Fruit fly (Drosophila melanogaster) whole organism, embryonic: ENCODE results near the gene CG1640.

ENCODE experiments used
- Adf1 ChIP-seq: fragments of 200-800 bp; sonication (Bioruptor generic); IDR thresholded peaks from 2 replicates; pipeline ENCODE4 v1.3.6; 2022; ENCODE audit warnings: missing biosample characterization, missing genetic modification characterization
- Awh ChIP-seq: fragments of 200-800 bp; sonication (Bioruptor generic); IDR thresholded peaks from 2 replicates; pipeline ENCODE4, ENCODE4 v1.3.6; 2022; ENCODE audit warnings: missing biosample characterization, missing genetic modification characterization
- CG10209 ChIP-seq: fragments of 200-800 bp; sonication (Bioruptor generic); optimal IDR thresholded peaks from 3 replicates; lab custom pipeline; 2017; ENCODE audit warnings: missing biosample characterization, mild to moderate bottlenecking, missing genetic modification characterization, missing genetic modification reagents
- CG10321 ChIP-seq: fragments of 200-800 bp; sonication (Bioruptor generic); IDR thresholded peaks from 2 replicates; pipeline ENCODE4 v1.3.6; 2022; ENCODE audit warnings: missing biosample characterization, missing genetic modification characterization
- CG12299 ChIP-seq: fragments of 200-800 bp; sonication (Bioruptor generic); optimal IDR thresholded peaks from 2 replicates; lab custom pipeline; 2018; ENCODE audit warnings: missing biosample characterization, mild to moderate bottlenecking, missing genetic modification characterization
- CG15601 ChIP-seq: fragments of 200-800 bp; sonication (Bioruptor generic); optimal IDR thresholded peaks from 3 replicates; lab custom pipeline; 2019; ENCODE audit warnings: missing biosample characterization, mild to moderate bottlenecking, missing genetic modification characterization, moderate library complexity
- CG16863 ChIP-seq: fragments of 200-800 bp; sonication (Bioruptor generic); optimal IDR thresholded peaks from 3 replicates; lab custom pipeline; 2016; ENCODE audit warnings: missing biosample characterization, missing genetic modification characterization
- CG17186 ChIP-seq: fragments of 200-800 bp; sonication (Bioruptor generic); optimal IDR thresholded peaks from 3 replicates; lab custom pipeline; 2017; ENCODE audit warnings: missing biosample characterization, missing genetic modification reagents, missing genetic modification characterization
- CG2120 ChIP-seq: fragments of 200-800 bp; sonication (Bioruptor generic); optimal IDR thresholded peaks from 3 replicates; lab custom pipeline; 2016; ENCODE audit warnings: missing biosample characterization, missing genetic modification characterization
- CG3838 ChIP-seq: fragments of 200-800 bp; sonication (Bioruptor generic); optimal IDR thresholded peaks from 3 replicates; lab custom pipeline; 2016; ENCODE audit warnings: missing biosample characterization, missing genetic modification characterization
- CG3847 ChIP-seq: fragments of 200-800 bp; sonication (Bioruptor generic); IDR thresholded peaks from 2 replicates; pipeline ENCODE4 v1.3.6; 2022; ENCODE audit warnings: missing biosample characterization, missing genetic modification characterization
- CG7839 ChIP-seq: fragments of 200-800 bp; sonication (Bioruptor generic); optimal IDR thresholded peaks from 3 replicates; lab custom pipeline; 2018; ENCODE audit warnings: missing biosample characterization, mild to moderate bottlenecking, missing genetic modification characterization, moderate library complexity
- CG7987 ChIP-seq: fragments of 200-800 bp; sonication (Bioruptor generic); optimal IDR thresholded peaks from 2 replicates; lab custom pipeline; 2018; ENCODE audit warnings: missing biosample characterization, mild to moderate bottlenecking, missing genetic modification characterization, moderate library complexity
- CG8924 ChIP-seq: fragments of 200-800 bp; optimal IDR thresholded peaks from 3 replicates; lab custom pipeline; 2019; ENCODE audit warnings: missing biosample characterization, mild to moderate bottlenecking, missing genetic modification characterization, moderate library complexity
- D19B ChIP-seq: fragments of 200-800 bp; sonication (Bioruptor generic); optimal IDR thresholded peaks from 2 replicates; lab custom pipeline; 2017; ENCODE audit warnings: missing biosample characterization, mild to moderate bottlenecking, missing genetic modification characterization
- Dfd ChIP-seq, 2 experiments: fragments of >200 bp; optimal IDR thresholded peaks; 2 replicates each; lab custom pipeline; 2017; ENCODE audit warnings: missing biosample characterization in 2 of 2, missing genetic modification characterization in 2 of 2
- Dll ChIP-seq: fragments of 200-800 bp; sonication (Bioruptor generic); IDR thresholded peaks from 4 replicates; pipeline ENCODE4 v1.3.6; 2022; ENCODE audit warnings: missing biosample characterization, missing genetic modification characterization; ENCODE audit not compliant: partially characterized antibody
- Ets65A ChIP-seq: fragments of 200-800 bp; sonication (Bioruptor generic); peaks from one replicate; lab custom pipeline; 2016; ENCODE audit warnings: missing biosample characterization, missing genetic modification characterization
- Gug ChIP-seq: fragments of 200-800 bp; sonication (Bioruptor generic); IDR thresholded peaks from 4 replicates; pipeline ENCODE4 v1.3.6; 2022; ENCODE audit warnings: missing biosample characterization, missing genetic modification characterization
- Hand ChIP-seq: fragments of 200-800 bp; sonication (Bioruptor generic); optimal IDR thresholded peaks from 2 replicates; lab custom pipeline; 2017; ENCODE audit warnings: mild to moderate bottlenecking, missing biosample characterization, missing genetic modification reagents, missing genetic modification characterization
- Oaz ChIP-seq: fragments of 200-800 bp; sonication (Bioruptor generic); IDR thresholded peaks from 2 replicates; pipeline ENCODE4 v1.3.6; 2022; ENCODE audit warnings: missing biosample characterization, missing genetic modification characterization
- abd-A ChIP-seq: fragments of 200-800 bp; sonication (Bioruptor generic); optimal IDR thresholded peaks from 3 replicates; lab custom pipeline; 2019; ENCODE audit warnings: missing biosample characterization, mild to moderate bottlenecking, missing genetic modification characterization, moderate library complexity
- bab2 ChIP-seq: fragments of 200-800 bp; sonication (Bioruptor generic); optimal IDR thresholded peaks from 2 replicates; lab custom pipeline; 2016; ENCODE audit warnings: missing biosample characterization, missing genetic modification characterization
- cas ChIP-seq: fragments of 200-800 bp; sonication (Bioruptor generic); IDR thresholded peaks from 2 replicates; pipeline ENCODE4 v1.3.6; 2022; ENCODE audit warnings: missing biosample characterization, missing genetic modification characterization
- ci ChIP-seq: fragments of 200-800 bp; sonication (Bioruptor generic); IDR thresholded peaks from 3 replicates; pipeline ENCODE4 v1.3.6; 2022; ENCODE audit warnings: missing biosample characterization, missing genetic modification characterization
- crol ChIP-seq: fragments of 200-800 bp; sonication (Bioruptor generic); IDR thresholded peaks from 2 replicates; pipeline ENCODE4 v1.3.6; 2022; ENCODE audit warnings: missing biosample characterization, missing genetic modification characterization
- dm ChIP-seq: fragments of 200-800 bp; sonication (Bioruptor generic); optimal IDR thresholded peaks from 3 replicates; lab custom pipeline; 2016; ENCODE audit warnings: missing biosample characterization, missing genetic modification characterization
- dpn ChIP-seq, 2 experiments: fragments of 200-800 bp; sonication (Bioruptor generic); optimal IDR thresholded peaks; 3 replicates each; lab custom pipeline; 2016; ENCODE audit warnings: missing biosample characterization in 2 of 2, missing genetic modification characterization in 2 of 2
- eve ChIP-seq, 2 experiments: fragments of >200 bp; optimal IDR thresholded peaks; 2 replicates each; lab custom pipeline; 2017; ENCODE audit warnings: missing biosample characterization in 2 of 2, missing genetic modification characterization in 2 of 2
- ewg ChIP-seq: fragments of 200-800 bp; sonication (Bioruptor generic); optimal IDR thresholded peaks from 3 replicates; lab custom pipeline; 2017; ENCODE audit warnings: mild to moderate bottlenecking, missing biosample characterization, missing genetic modification reagents, missing genetic modification characterization
- gcm2 ChIP-seq: fragments of 200-800 bp; sonication (Bioruptor generic); optimal IDR thresholded peaks from 2 replicates; lab custom pipeline; 2016; ENCODE audit warnings: missing biosample characterization, missing genetic modification characterization
- inv ChIP-seq: fragments of 200-800 bp; sonication (Bioruptor generic); IDR thresholded peaks from 2 replicates; pipeline ENCODE4 v1.3.6; 2022; ENCODE audit warnings: missing biosample characterization, missing genetic modification characterization; ENCODE audit not compliant: partially characterized antibody
- ken ChIP-seq: fragments of 200-800 bp; sonication (Bioruptor generic); IDR thresholded peaks from 3 replicates; pipeline ENCODE4 v1.3.6; 2022; ENCODE audit warnings: missing biosample characterization, missing genetic modification characterization
- kni ChIP-seq: fragments of 200-800 bp; sonication (Bioruptor generic); optimal IDR thresholded peaks from 3 replicates; lab custom pipeline; 2017; ENCODE audit warnings: mild to moderate bottlenecking, missing biosample characterization, missing genetic modification reagents, missing genetic modification characterization
- phol ChIP-seq: fragments of 200-800 bp; sonication (Bioruptor generic); optimal IDR thresholded peaks from 3 replicates; lab custom pipeline; 2018; ENCODE audit warnings: missing biosample characterization, mild to moderate bottlenecking, missing genetic modification characterization, moderate library complexity
- repo ChIP-seq: fragments of 200-800 bp; sonication (Bioruptor generic); optimal IDR thresholded peaks from 2 replicates; lab custom pipeline; 2016; ENCODE audit warnings: missing biosample characterization, missing genetic modification characterization
- rib ChIP-seq: fragments of 200-800 bp; sonication (Bioruptor generic); IDR thresholded peaks from 2 replicates; pipeline ENCODE4 v1.3.6; 2022; ENCODE audit warnings: missing biosample characterization, missing genetic modification characterization
- sens ChIP-seq: fragments of 200-800 bp; sonication (Bioruptor generic); peaks from one replicate; lab custom pipeline; 2016; ENCODE audit warnings: missing biosample characterization, missing genetic modification characterization
- sqz ChIP-seq: fragments of 200-800 bp; sonication (Bioruptor generic); optimal IDR thresholded peaks from 3 replicates; lab custom pipeline; 2018; ENCODE audit warnings: missing biosample characterization, mild to moderate bottlenecking, missing genetic modification characterization
- tgo ChIP-seq: fragments of 200-800 bp; sonication (Bioruptor generic); IDR thresholded peaks from 3 replicates; pipeline ENCODE4 v1.3.6; 2022; ENCODE audit warnings: missing biosample characterization, missing genetic modification characterization
- tup ChIP-seq: fragments of 200-800 bp; sonication (Bioruptor generic); optimal IDR thresholded peaks from 2 replicates; lab custom pipeline; 2016; ENCODE audit warnings: missing biosample characterization, mild to moderate bottlenecking, missing genetic modification characterization, moderate library complexity
- vfl ChIP-seq: fragments of 200-800 bp; sonication (Bioruptor generic); optimal IDR thresholded peaks from 2 replicates; lab custom pipeline; 2016; ENCODE audit warnings: missing biosample characterization, missing genetic modification characterization

CG1640 gene

dm6 chrX:13373239-13374153 is 3.1 kb downstream of the CG1640 start (continued):
- TF ChIP-seq Ets65A (peak; percentile 79), repo (GFP tag; lab: Kevin White, UChicago) (no peak), CG3847 (GFP tag; lab: Robert Waterston, UW) (peak; percentile 73), tup (GFP tag; lab: Kevin White, UChicago) (no peak), vfl (GFP tag; lab: Kevin White, UChicago) (peak; percentile 1), ewg (GFP tag; lab: Kevin White, UChicago) (peak; percentile 69), Oaz (GFP tag; lab: Robert Waterston, UW) (peak; percentile 68), crol (no peak), CG16863 (GFP tag; lab: Kevin White, UChicago) (peak; percentile 61), sqz (peak; percentile 68), CG12299 (tag; lab: Kevin White, UChicago) (peak; percentile 74), CG10209 (GFP tag; lab: Kevin White, UChicago) (peak; percentile 86), cas (GFP tag; lab: Robert Waterston, UW) (0 out of 2 replicates have a peak, but pooled peaks have one; percentile 51), eve (GFP tag; optimal IDR thresholded peaks at IDR 0.05; lab: Kevin White, UChicago) (peak in 1 of 2 experiments; percentile 93), CG7839 (tag; lab: Kevin White, UChicago) (peak; percentile 79), inv (GFP tag; lab: Robert Waterston, UW) (no peak), tgo (GFP tag; lab: Robert Waterston, UW) (peak; percentile 81), dpn (GFP tag; optimal IDR thresholded peaks at IDR 0.05; lab: Kevin White, UChicago) (peak; percentile 53 to 82), Dfd (GFP tag; optimal IDR thresholded peaks at IDR 0.05; lab: Kevin White, UChicago) (no peak), CG10321 (GFP tag; lab: Robert Waterston, UW) (no peak), CG17186 (GFP tag; lab: Kevin White, UChicago) (no peak), Dll (GFP tag; lab: Robert Waterston, UW) (no peak), Awh (GFP tag; lab: Robert Waterston, UW) (peak; percentile 80), kni (peak; percentile 35), Hand (GFP tag; lab: Kevin White, UChicago) (peak; percentile 67), CG15601 (tag; lab: Kevin White, UChicago) (peak; percentile 42), bab2 (GFP tag; lab: Kevin White, UChicago) (peak; percentile 36), ken (GFP tag; lab: Robert Waterston, UW) (peak; percentile 74; the same call in 1 of the 3 replicates)
- TF ChIP-seq, all 482 proteins: peak for 357

- TF ChIP-seq sens (GFP tag; lab: Kevin White, UChicago) (peak; percentile 14), rib (GFP tag; lab: Robert Waterston, UW) (peak; percentile 38; the same call in 1 of the 2 replicates), dm (GFP tag; lab: Kevin White, UChicago) (no peak), ci (GFP tag; lab: Robert Waterston, UW) (0 out of 3 replicates have a peak, but pooled peaks have one; percentile 6), gcm2 (no peak), CG2120 (GFP tag; lab: Kevin White, UChicago) (no peak), abd-A (tag; lab: Kevin White, UChicago) (no peak), CG8924 (tag; lab: Kevin White, UChicago) (no peak), Gug (no peak), D19B (no peak), Adf1 (GFP tag; lab: Robert Waterston, UW) (peak; percentile 35; the same call in 1 of the 2 replicates), phol (tag; lab: Kevin White, UChicago) (no peak), CG7987 (no peak), CG3838 (GFP tag; lab: Kevin White, UChicago) (no peak)
These were observed 3.7 kb downstream of the CG1640 start for dm6 chrX:13374154-13374536.
